Fruit fly (Drosophila melanogaster): ENCODE results near the gene Vha100-1.

Gene Vha100-1

DNA sequence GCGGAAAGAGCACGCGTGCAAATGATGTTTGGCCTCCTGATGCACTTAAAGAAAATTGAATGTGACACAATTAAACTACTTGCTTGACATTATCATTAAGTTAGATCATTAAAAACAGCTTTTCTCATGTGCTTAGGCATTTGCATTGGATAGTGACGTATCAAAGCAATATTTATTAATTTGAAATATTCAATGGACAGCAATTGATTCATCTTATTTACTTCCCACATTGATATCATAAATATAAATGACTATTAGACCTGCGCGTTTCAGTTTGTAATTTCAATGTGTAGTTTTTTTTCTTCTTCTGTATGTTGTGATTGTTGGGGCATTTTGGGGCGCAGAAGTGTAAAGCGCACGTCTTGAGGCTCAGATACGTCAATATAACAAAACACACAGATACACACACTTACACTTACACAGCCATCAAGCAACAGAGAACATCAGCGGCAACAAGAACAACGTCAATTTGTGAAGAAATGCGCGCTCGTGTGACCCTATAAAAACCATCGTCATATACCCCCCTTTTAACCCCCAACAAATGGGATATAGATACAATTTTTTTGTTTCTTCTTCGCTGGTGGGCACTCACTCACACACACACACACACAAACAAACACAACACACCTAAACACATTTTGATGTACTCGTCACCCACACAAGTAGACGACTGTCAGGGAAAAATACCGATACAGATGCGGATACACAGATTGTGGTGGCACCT lies 41.9 kb upstream of the Vha100-1 start (continued):
- peak; percentile 25 for TF ChIP-seq Myb (GFP tag; optimal IDR thresholded peaks at IDR 0.05)
- TF ChIP-seq CG30403 (GFP tag; optimal IDR thresholded peaks at IDR 0.05), result peak; percentile 76
- peak; percentile 38 for TF ChIP-seq CG33213 (GFP tag; optimal IDR thresholded peaks at IDR 0.05)
- peak; percentile 35; the same call in 1 of the 2 replicates for TF ChIP-seq slbo (GFP tag; IDR thresholded peaks at IDR 0.05)
- TF ChIP-seq CG17912 (GFP tag; optimal IDR thresholded peaks at IDR 0.05), result no peak
- peak; percentile 38 for TF ChIP-seq mirr (GFP tag; optimal IDR thresholded peaks at IDR 0.05)
- TF ChIP-seq az2 (GFP tag; optimal IDR thresholded peaks at IDR 0.05), result peak; percentile 67
- peak; percentile 78 for TF ChIP-seq CG8388 (GFP tag; optimal IDR thresholded peaks at IDR 0.05)
- TF ChIP-seq CG10321 (GFP tag; IDR thresholded peaks at IDR 0.05), result no peak
- TF ChIP-seq fd102C (GFP tag; optimal IDR thresholded peaks at IDR 0.05), result no peak
- no peak for TF ChIP-seq Dbx (GFP tag; IDR thresholded peaks at IDR 0.05)
- TF ChIP-seq CG4820 (GFP tag; optimal IDR thresholded peaks at IDR 0.05), result peak; percentile 70
- no peak for TF ChIP-seq yki (optimal IDR thresholded peaks at IDR 0.05)
- peak; percentile 20 for TF ChIP-seq Nf-YC (tag; optimal IDR thresholded peaks at IDR 0.05)
- TF ChIP-seq CG13296 (GFP tag; optimal IDR thresholded peaks at IDR 0.05), result peak; percentile 17
- TF ChIP-seq CG17359 (tag; optimal IDR thresholded peaks at IDR 0.05), result peak; percentile 74
- peak; percentile 39 for TF ChIP-seq CHES-1-like (GFP tag; optimal IDR thresholded peaks at IDR 0.05)
- peak; percentile 46 for TF ChIP-seq NK7.1 (GFP tag; optimal IDR thresholded peaks at IDR 0.05)
- TF ChIP-seq Ptx1 (GFP tag; IDR thresholded peaks at IDR 0.05), result peak; percentile 77
- peak; percentile 52; the same call in 1 of the 2 replicates for TF ChIP-seq ara (GFP tag; IDR thresholded peaks at IDR 0.05)
- TF ChIP-seq trh (GFP tag; optimal IDR thresholded peaks at IDR 0.05), result peak; percentile 8
- peak; percentile 58 for TF ChIP-seq sd (tag; optimal IDR thresholded peaks at IDR 0.05)
- peak; percentile 74 for TF ChIP-seq vvl (GFP tag; IDR thresholded peaks at IDR 0.05)
- TF ChIP-seq disco-r (GFP tag; optimal IDR thresholded peaks at IDR 0.05), result peak; percentile 28
- no peak for TF ChIP-seq ash1 (GFP tag; optimal IDR thresholded peaks at IDR 0.05)
- TF ChIP-seq CG5953 (GFP tag; IDR thresholded peaks at IDR 0.05), result 0 out of 2 replicates have a peak, but pooled peaks have one; percentile 30
- peak; percentile 55 for TF ChIP-seq CG12155 (GFP tag; optimal IDR thresholded peaks at IDR 0.05)
- peak; percentile 55 for TF ChIP-seq CG15011 (GFP tag; optimal IDR thresholded peaks at IDR 0.05)
- peak; percentile 11; the same call in 2 of the 3 replicates for TF ChIP-seq so (GFP tag; IDR thresholded peaks at IDR 0.05)
- TF ChIP-seq PHDP (tag; optimal IDR thresholded peaks at IDR 0.05), result peak; percentile 70
- TF ChIP-seq CG11093 (GFP tag; IDR thresholded peaks at IDR 0.05), result peak; percentile 73; the same call in 2 of the 3 replicates
- TF ChIP-seq CG11247 (GFP tag; IDR thresholded peaks at IDR 0.05), result no peak
- TF ChIP-seq corto (GFP tag; optimal IDR thresholded peaks at IDR 0.05), result peak; percentile 2
- TF ChIP-seq CG2712 (tag; optimal IDR thresholded peaks at IDR 0.05), result peak; percentile 88
- TF ChIP-seq Spps (tag; optimal IDR thresholded peaks at IDR 0.05), result peak; percentile 36
- peak; percentile 41 for TF ChIP-seq Dad (GFP tag; optimal IDR thresholded peaks at IDR 0.05)
- 0 out of 3 replicates have a peak, but pooled peaks have one; percentile 37 for TF ChIP-seq CG3726 (GFP tag; IDR thresholded peaks at IDR 0.05)
- TF ChIP-seq HLH3B (GFP tag; IDR thresholded peaks at IDR 0.05), result peak; percentile 73
- TF ChIP-seq dmrt11E (tag; optimal IDR thresholded peaks at IDR 0.05), result peak; percentile 73
- peak; percentile 13 for TF ChIP-seq D19B (GFP tag; optimal IDR thresholded peaks at IDR 0.05)
- TF ChIP-seq Neu2 (GFP tag; optimal IDR thresholded peaks at IDR 0.05; ENCODE audit: borderline replicate concordance), result no peak
- TF ChIP-seq Mad (GFP tag; optimal IDR thresholded peaks at IDR 0.05), result peak; percentile 47
- TF ChIP-seq Bteb2 (GFP tag; optimal IDR thresholded peaks at IDR 0.05), result peak; percentile 63
- peak; percentile 59 for TF ChIP-seq tin (GFP tag; optimal IDR thresholded peaks at IDR 0.05)
- peak; percentile 60 for TF ChIP-seq Hr3 (GFP tag; optimal IDR thresholded peaks at IDR 0.05)
- peak in 1 of 2 experiments; percentile 72 for TF ChIP-seq Eip74EF (GFP tag; optimal IDR thresholded peaks at IDR 0.05)
- peak; percentile 82 for TF ChIP-seq Xrp1 (GFP tag; IDR thresholded peaks at IDR 0.05)
- no peak for TF ChIP-seq sr (GFP tag; IDR thresholded peaks at IDR 0.05)
- TF ChIP-seq CG12104 (GFP tag; optimal IDR thresholded peaks at IDR 0.05), result peak; percentile 54
- TF ChIP-seq Sry-δ (GFP tag; optimal IDR thresholded peaks at IDR 0.05), result no peak
